Fruit fly (Drosophila melanogaster) whole organism, embryonic: ENCODE data around the gene CG15772.

Source experiments
- Antp ChIP-seq: fragments of 200-800 bp; sonication (Bioruptor generic); optimal IDR thresholded peaks from 3 replicates; lab custom pipeline; 2016; ENCODE audit warnings: missing biosample characterization, missing genetic modification characterization
- Awh ChIP-seq: fragments of 200-800 bp; sonication (Bioruptor generic); IDR thresholded peaks from 2 replicates; pipeline ENCODE4, ENCODE4 v1.3.6; 2022; ENCODE audit warnings: missing biosample characterization, missing genetic modification characterization
- Bteb2 ChIP-seq: fragments of 200-800 bp; sonication (Bioruptor generic); optimal IDR thresholded peaks from 2 replicates; lab custom pipeline; 2016; ENCODE audit warnings: missing biosample characterization, missing genetic modification characterization
- CG10267 ChIP-seq: fragments of 200-800 bp; sonication (Bioruptor generic); optimal IDR thresholded peaks from 2 replicates; lab custom pipeline; 2018; ENCODE audit warnings: missing biosample characterization, mild to moderate bottlenecking, missing genetic modification characterization, moderate library complexity
- CG10321 ChIP-seq: fragments of 200-800 bp; sonication (Bioruptor generic); IDR thresholded peaks from 2 replicates; pipeline ENCODE4 v1.3.6; 2022; ENCODE audit warnings: missing biosample characterization, missing genetic modification characterization
- CG11723 ChIP-seq: fragments of 200-800 bp; sonication (Bioruptor generic); optimal IDR thresholded peaks from 2 replicates; lab custom pipeline; 2017; ENCODE audit warnings: missing biosample characterization, mild to moderate bottlenecking, missing genetic modification characterization
- CG14965 ChIP-seq: fragments of 200-800 bp; sonication (Bioruptor generic); optimal IDR thresholded peaks from 2 replicates; lab custom pipeline; 2016; ENCODE audit warnings: missing biosample characterization, missing genetic modification characterization, borderline replicate concordance
- CG15696 ChIP-seq: fragments of 200-800 bp; sonication (Bioruptor generic); optimal IDR thresholded peaks from 2 replicates; lab custom pipeline; 2019; ENCODE audit warnings: missing biosample characterization, mild to moderate bottlenecking, missing genetic modification characterization, moderate library complexity
- CG1602 ChIP-seq: fragments of 200-800 bp; sonication (Bioruptor generic); optimal IDR thresholded peaks from 3 replicates; lab custom pipeline; 2016; ENCODE audit warnings: missing biosample characterization, missing genetic modification characterization
- CG16863 ChIP-seq: fragments of 200-800 bp; sonication (Bioruptor generic); optimal IDR thresholded peaks from 3 replicates; lab custom pipeline; 2016; ENCODE audit warnings: missing biosample characterization, missing genetic modification characterization
- CG17385 ChIP-seq: fragments of 200-800 bp; sonication (Bioruptor generic); optimal IDR thresholded peaks from 3 replicates; lab custom pipeline; 2018; ENCODE audit warnings: missing biosample characterization, mild to moderate bottlenecking, missing genetic modification characterization
- CG18262 ChIP-seq: fragments of 200-800 bp; optimal IDR thresholded peaks from 3 replicates; lab custom pipeline; 2019; ENCODE audit warnings: missing biosample characterization, mild to moderate bottlenecking, missing genetic modification characterization, moderate library complexity
- CG4424 ChIP-seq: fragments of 200-800 bp; sonication (Bioruptor generic); optimal IDR thresholded peaks from 3 replicates; lab custom pipeline; 2016; ENCODE audit warnings: missing biosample characterization, missing genetic modification characterization
- CG5180 ChIP-seq: fragments of 200-800 bp; sonication (Bioruptor generic); optimal IDR thresholded peaks from 3 replicates; lab custom pipeline; 2017; ENCODE audit warnings: missing biosample characterization, missing genetic modification characterization, mild to moderate bottlenecking, moderate library complexity, missing genetic modification reagents
- CG6654 ChIP-seq: fragments of 200-800 bp; sonication (Bioruptor generic); optimal IDR thresholded peaks from 2 replicates; lab custom pipeline; 2017; ENCODE audit warnings: missing biosample characterization, mild to moderate bottlenecking, missing genetic modification characterization
- CG7556 ChIP-seq: fragments of 200-800 bp; sonication (Bioruptor generic); optimal IDR thresholded peaks from 2 replicates; lab custom pipeline; 2017; ENCODE audit warnings: missing biosample characterization, mild to moderate bottlenecking, missing genetic modification characterization
- CG7745 ChIP-seq: fragments of 200-800 bp; sonication (Bioruptor generic); optimal IDR thresholded peaks from 2 replicates; lab custom pipeline; 2018; ENCODE audit warnings: missing biosample characterization, mild to moderate bottlenecking, missing genetic modification characterization, moderate library complexity
- CG7786 ChIP-seq: fragments of 200-800 bp; sonication (Bioruptor generic); optimal IDR thresholded peaks from 2 replicates; lab custom pipeline; 2016; ENCODE audit warnings: missing biosample characterization, missing genetic modification characterization
- CG7928 ChIP-seq: fragments of 200-800 bp; sonication (Bioruptor generic); optimal IDR thresholded peaks from 2 replicates; lab custom pipeline; 2017; ENCODE audit warnings: missing biosample characterization, mild to moderate bottlenecking, missing genetic modification characterization
- CG8359 ChIP-seq: fragments of 200-800 bp; sonication (Bioruptor generic); optimal IDR thresholded peaks from 2 replicates; lab custom pipeline; 2017; ENCODE audit warnings: missing biosample characterization, mild to moderate bottlenecking, missing genetic modification characterization, borderline replicate concordance
- CG9215 ChIP-seq: fragments of 200-800 bp; sonication (Bioruptor generic); IDR thresholded peaks from 2 replicates; pipeline ENCODE4 v1.3.6; 2022; ENCODE audit warnings: missing biosample characterization, missing genetic modification characterization
- CHES-1-like ChIP-seq: fragments of 200-800 bp; sonication (Bioruptor generic); optimal IDR thresholded peaks from 2 replicates; lab custom pipeline; 2016; ENCODE audit warnings: missing biosample characterization, missing genetic modification characterization
- CTCF ChIP-seq: fragments of 200-800 bp; sonication (Bioruptor generic); optimal IDR thresholded peaks from 2 replicates; lab custom pipeline; 2017; ENCODE audit warnings: missing biosample characterization, mild to moderate bottlenecking, missing genetic modification characterization, moderate library complexity
- E2f2 ChIP-seq: fragments of 200-800 bp; sonication (Bioruptor generic); IDR thresholded peaks from 2 replicates; pipeline ENCODE4 v1.3.6; 2022; ENCODE audit warnings: missing biosample characterization, missing genetic modification characterization
- Fer1 ChIP-seq: fragments of 200-800 bp; sonication (Bioruptor generic); optimal IDR thresholded peaks from 2 replicates; lab custom pipeline; 2017; ENCODE audit warnings: missing biosample characterization, mild to moderate bottlenecking, missing genetic modification characterization
- Gsc ChIP-seq: fragments of 200-800 bp; sonication (Bioruptor generic); IDR thresholded peaks from 2 replicates; pipeline ENCODE4 v1.3.6; 2022; ENCODE audit warnings: missing biosample characterization, missing genetic modification characterization
- Neu2 ChIP-seq: fragments of 200-800 bp; sonication (Bioruptor generic); optimal IDR thresholded peaks from 3 replicates; lab custom pipeline; 2016; ENCODE audit warnings: missing biosample characterization, missing genetic modification characterization, borderline replicate concordance
- Nf-YC ChIP-seq: fragments of 200-800 bp; optimal IDR thresholded peaks from 3 replicates; lab custom pipeline; 2019; ENCODE audit warnings: missing biosample characterization, mild to moderate bottlenecking, missing genetic modification characterization, moderate library complexity
- Opbp ChIP-seq: fragments of 200-800 bp; sonication (Bioruptor generic); IDR thresholded peaks from 3 replicates; pipeline ENCODE4 v1.3.6; 2022; ENCODE audit warnings: missing biosample characterization, missing genetic modification characterization; ENCODE audit not compliant: partially characterized antibody
- Ssrp ChIP-seq: fragments of 200-800 bp; sonication (Bioruptor generic); optimal IDR thresholded peaks from 2 replicates; lab custom pipeline; 2018; ENCODE audit warnings: missing biosample characterization, mild to moderate bottlenecking, missing genetic modification characterization, moderate library complexity
- Taf1 ChIP-seq: fragments of 200-800 bp; sonication (Bioruptor generic); IDR thresholded peaks from 2 replicates; pipeline ENCODE4 v1.3.6; 2022; ENCODE audit warnings: missing biosample characterization, missing genetic modification characterization
- Tbp ChIP-seq: fragments of >200 bp; optimal IDR thresholded peaks from 2 replicates; lab custom pipeline; 2018; ENCODE audit warnings: missing biosample characterization, missing genetic modification characterization
- Trl ChIP-seq, 3 experiments: fragments of >200 bp in 2 of 3; fragments of 200-800 bp in 1 of 3; sonication (Bioruptor generic) in 1 of 3; optimal IDR thresholded peaks; 2 replicates in 1 of 3; 3 replicates in 2 of 3; lab custom pipeline; 2016 to 2017; ENCODE audit warnings: missing biosample characterization in 1 of 3, missing genetic modification characterization in 1 of 3
- Usf ChIP-seq: fragments of 200-800 bp; sonication (Bioruptor generic); optimal IDR thresholded peaks from 2 replicates; lab custom pipeline; 2017; ENCODE audit warnings: missing genotype, missing biosample characterization, missing genetic modification characterization
- Vsx1 ChIP-seq: fragments of 200-800 bp; sonication (Bioruptor generic); optimal IDR thresholded peaks from 2 replicates; lab custom pipeline; 2017; ENCODE audit warnings: missing biosample characterization, mild to moderate bottlenecking, missing genetic modification characterization, missing genetic modification reagents
- ab ChIP-seq: fragments of 200-800 bp; sonication (Bioruptor generic); optimal IDR thresholded peaks from 2 replicates; lab custom pipeline; 2016; ENCODE audit warnings: missing biosample characterization, missing genetic modification characterization
- br ChIP-seq: fragments of >200 bp; optimal IDR thresholded peaks from 2 replicates; lab custom pipeline; 2017
- corto ChIP-seq: fragments of 200-800 bp; sonication (Bioruptor generic); optimal IDR thresholded peaks from 2 replicates; lab custom pipeline; 2016; ENCODE audit warnings: missing biosample characterization, mild to moderate bottlenecking, missing genetic modification characterization, moderate library complexity
- da ChIP-seq: fragments of 200-800 bp; sonication (Bioruptor generic); optimal IDR thresholded peaks from 2 replicates; lab custom pipeline; 2016; ENCODE audit warnings: missing biosample characterization, missing genetic modification characterization
- ewg ChIP-seq: fragments of 200-800 bp; sonication (Bioruptor generic); optimal IDR thresholded peaks from 3 replicates; lab custom pipeline; 2017; ENCODE audit warnings: mild to moderate bottlenecking, missing biosample characterization, missing genetic modification reagents, missing genetic modification characterization
- fru ChIP-seq: fragments of >200 bp; optimal IDR thresholded peaks from 2 replicates; lab custom pipeline; 2017
- grau ChIP-seq: fragments of 200-800 bp; optimal IDR thresholded peaks from 3 replicates; lab custom pipeline; 2019; ENCODE audit warnings: missing biosample characterization, mild to moderate bottlenecking, missing genetic modification characterization, moderate library complexity
- gt ChIP-seq: fragments of 200-800 bp; sonication (Bioruptor generic); IDR thresholded peaks from 2 replicates; pipeline ENCODE4 v1.3.6; 2022; ENCODE audit warnings: missing biosample characterization, missing genetic modification characterization
- ham ChIP-seq: fragments of 200-800 bp; sonication (Bioruptor generic); IDR thresholded peaks from 2 replicates; pipeline ENCODE4 v1.3.6; 2022; ENCODE audit warnings: missing biosample characterization, missing genetic modification characterization
- her ChIP-seq: fragments of 200-800 bp; sonication (Bioruptor generic); optimal IDR thresholded peaks from 2 replicates; lab custom pipeline; 2016; ENCODE audit warnings: missing biosample characterization, missing genetic modification characterization
- nom ChIP-seq: fragments of 200-800 bp; sonication (Bioruptor generic); optimal IDR thresholded peaks from 2 replicates; lab custom pipeline; 2017; ENCODE audit warnings: missing biosample characterization, missing genetic modification characterization, mild to moderate bottlenecking, moderate library complexity, missing genetic modification reagents
- otp ChIP-seq: fragments of 200-800 bp; sonication (Bioruptor generic); IDR thresholded peaks from 3 replicates; pipeline ENCODE4, ENCODE4 v1.3.6; 2022; ENCODE audit warnings: missing biosample characterization, missing genetic modification characterization
- pfk ChIP-seq: fragments of 200-800 bp; sonication (Bioruptor generic); optimal IDR thresholded peaks from 2 replicates; lab custom pipeline; 2018; ENCODE audit warnings: missing biosample characterization, mild to moderate bottlenecking, missing genetic modification characterization, moderate library complexity
- seq ChIP-seq: fragments of 200-800 bp; sonication (Bioruptor generic); IDR thresholded peaks from 2 replicates; pipeline ENCODE4 v1.3.6; 2022; ENCODE audit warnings: missing biosample characterization, missing genetic modification characterization

The CG15772 gene

dm6 chrX:5754837-5755828 lies 3.1 kb downstream of the CG15772 start, which contains the start of the genes lin-52 and CG15771 (continued):
- TF ChIP-seq Antp (GFP tag; lab: Kevin White, UChicago) = peak; percentile 56
- TF ChIP-seq CTCF (GFP tag; lab: Kevin White, UChicago) = peak; percentile 69
- TF ChIP-seq pfk (GFP tag; lab: Kevin White, UChicago) = peak; percentile 89
- TF ChIP-seq Usf (GFP tag; lab: Kevin White, UChicago) = peak; percentile 92
- TF ChIP-seq CG1602 (GFP tag; lab: Kevin White, UChicago) = peak; percentile 84
- TF ChIP-seq her = peak; percentile 31
- peak; percentile 64 for TF ChIP-seq CG7928
- TF ChIP-seq seq (GFP tag; lab: Robert Waterston, UW) = peak; percentile 96
- peak; percentile 95 for TF ChIP-seq corto
- peak; percentile 87 for TF ChIP-seq ham (GFP tag; lab: Robert Waterston, UW)
- TF ChIP-seq CG7786 (GFP tag; lab: Kevin White, UChicago) = peak; percentile 66
- peak; percentile 85 for TF ChIP-seq ab (GFP tag; lab: Kevin White, UChicago)
- TF ChIP-seq Neu2 (GFP tag; lab: Kevin White, UChicago) = no peak
- TF ChIP-seq CG7556 (GFP tag; lab: Kevin White, UChicago) = peak; percentile 97
- peak; percentile 89 for TF ChIP-seq ewg (GFP tag; lab: Kevin White, UChicago)
- TF ChIP-seq CG7745 = peak; percentile 39
- TF ChIP-seq fru (lab: Kevin White, UChicago) = no peak
- TF ChIP-seq Tbp (GFP tag; lab: Kevin White, UChicago) = no peak
- peak; percentile 98 for TF ChIP-seq Fer1 (GFP tag; lab: Kevin White, UChicago)
- peak; percentile 78 for TF ChIP-seq E2f2 (GFP tag; lab: Robert Waterston, UW)
- peak; percentile 92 for TF ChIP-seq Nf-YC
- peak; percentile 89 for TF ChIP-seq Vsx1
- TF ChIP-seq Bteb2 = peak; percentile 40
- TF ChIP-seq da = peak; percentile 70
- TF ChIP-seq CG9215 (GFP tag; lab: Robert Waterston, UW) = peak; percentile 96
- peak; percentile 93 for TF ChIP-seq CG17385 (GFP tag; lab: Kevin White, UChicago)
- peak; percentile 61 to 81 for TF ChIP-seq Trl (optimal IDR thresholded peaks at IDR 0.05; lab: Kevin White, UChicago)
- TF ChIP-seq Trl (GFP tag; optimal IDR thresholded peaks at IDR 0.05; lab: Kevin White, UChicago) = peak; percentile 27
- peak; percentile 94 for TF ChIP-seq CG18262
- TF ChIP-seq Ssrp (tag; lab: Kevin White, UChicago) = peak; percentile 91
- TF ChIP-seq nom (GFP tag; lab: Kevin White, UChicago) = peak; percentile 95
- TF ChIP-seq CG15696 (tag; lab: Kevin White, UChicago) = peak; percentile 90
- peak; percentile 90 for TF ChIP-seq CG10321 (GFP tag; lab: Robert Waterston, UW)
- no peak for TF ChIP-seq br (lab: Kevin White, UChicago)
- TF ChIP-seq CG10267 (tag; lab: Kevin White, UChicago) = peak; percentile 95
- peak; percentile 86 for TF ChIP-seq CG8359 (GFP tag; lab: Kevin White, UChicago)
- peak; percentile 33 for TF ChIP-seq CHES-1-like (GFP tag; lab: Kevin White, UChicago)
- peak; percentile 81 for TF ChIP-seq CG6654 (GFP tag; lab: Kevin White, UChicago)
- TF ChIP-seq CG4424 (GFP tag; lab: Kevin White, UChicago) = peak; percentile 92
- TF ChIP-seq CG16863 (GFP tag; lab: Kevin White, UChicago) = peak; percentile 79
- TF ChIP-seq otp (GFP tag; lab: Robert Waterston, UW) = peak; percentile 87
- peak; percentile 93 for TF ChIP-seq Taf1
- no peak for TF ChIP-seq Opbp (GFP tag; lab: Robert Waterston, UW)
- TF ChIP-seq grau (tag; lab: Kevin White, UChicago) = peak; percentile 95
- TF ChIP-seq gt = peak; percentile 77
- peak; percentile 91 for TF ChIP-seq Gsc (GFP tag; lab: Robert Waterston, UW)
- peak; percentile 90 for TF ChIP-seq Awh (GFP tag; lab: Robert Waterston, UW)
- peak; percentile 94 for TF ChIP-seq CG11723
- no peak for TF ChIP-seq CG14965 (GFP tag; lab: Kevin White, UChicago)
- peak; percentile 88 for TF ChIP-seq CG5180 (GFP tag; lab: Kevin White, UChicago)
